Fruit fly (Drosophila melanogaster) whole organism, wandering third instar larva: ENCODE data around the gene Herp.
A peak's percentile ranks its signal among the peaks of the same experiment; 100 is the strongest.

Source experiments
- Abd-B ChIP-seq: fragments of >200 bp; optimal IDR thresholded peaks from 2 replicates; lab custom pipeline; 2017; ENCODE audit warnings: missing biosample characterization, missing genetic modification characterization
- CG32264 ChIP-seq: fragments of 200-800 bp; sonication (Bioruptor generic); optimal IDR thresholded peaks from 2 replicates; lab custom pipeline; 2016; ENCODE audit warnings: missing biosample characterization, missing genetic modification characterization
- CG9705 ChIP-seq: fragments of 200-800 bp; sonication (Bioruptor generic); optimal IDR thresholded peaks from 2 replicates; lab custom pipeline; 2018; ENCODE audit warnings: missing biosample characterization, mild to moderate bottlenecking, missing genetic modification characterization
- CrebA ChIP-seq: fragments of 200-800 bp; sonication (Bioruptor generic); optimal IDR thresholded peaks from 2 replicates; lab custom pipeline; 2016; ENCODE audit warnings: missing biosample characterization, mild to moderate bottlenecking, missing genetic modification characterization, borderline replicate concordance
- Dfd ChIP-seq: fragments of >200 bp; optimal IDR thresholded peaks from 2 replicates; lab custom pipeline; 2017; ENCODE audit warnings: missing biosample characterization, missing genetic modification characterization
- Dif ChIP-seq: fragments of 200-275, 200-300 bp; sonication (Bioruptor generic); optimal IDR thresholded peaks from 2 replicates; lab custom pipeline; 2018; ENCODE audit warnings: missing biosample characterization, missing genetic modification characterization; ENCODE audit not compliant: partially characterized antibody
- GATAd ChIP-seq: sonication (Bioruptor generic); optimal IDR thresholded peaks from 2 replicates; lab custom pipeline; 2016; ENCODE audit warnings: missing biosample characterization, missing genetic modification characterization
- HLH106 ChIP-seq: fragments of 200-800 bp; optimal IDR thresholded peaks from 3 replicates; lab custom pipeline; 2019; ENCODE audit warnings: missing biosample characterization, mild to moderate bottlenecking, missing genetic modification characterization, moderate library complexity
- Hnf4 ChIP-seq: fragments of 200-800 bp; sonication (Bioruptor generic); optimal IDR thresholded peaks from 2 replicates; lab custom pipeline; 2016; ENCODE audit warnings: missing biosample characterization, mild to moderate bottlenecking, missing genetic modification characterization
- Hr78 ChIP-seq: fragments of >200 bp; optimal IDR thresholded peaks from 2 replicates; lab custom pipeline; 2017; ENCODE audit warnings: missing biosample characterization, missing genetic modification characterization
- Hr83 ChIP-seq: fragments of 200-300 bp; sonication (Bioruptor generic); optimal IDR thresholded peaks from 2 replicates; lab custom pipeline; 2016; ENCODE audit warnings: missing biosample characterization, mild to moderate bottlenecking, missing genetic modification characterization, moderate library complexity; ENCODE audit not compliant: poor library complexity, severe bottlenecking
- Jra ChIP-seq: sonication (Bioruptor generic); optimal IDR thresholded peaks from 2 replicates; lab custom pipeline; 2016; ENCODE audit warnings: missing biosample characterization, missing genetic modification characterization
- Mio ChIP-seq: sonication (Bioruptor generic); optimal IDR thresholded peaks from 2 replicates; lab custom pipeline; 2016; ENCODE audit warnings: missing biosample characterization, missing genetic modification characterization
- Myc ChIP-seq: fragments of >200 bp; optimal IDR thresholded peaks from 2 replicates; lab custom pipeline; 2017
- N ChIP-seq: fragments of >200 bp; optimal IDR thresholded peaks from 2 replicates; lab custom pipeline; 2018; ENCODE audit warnings: missing biosample characterization, missing external identifiers, missing genetic modification characterization
- OdsH ChIP-seq: fragments of 200-800 bp; sonication (Bioruptor generic); optimal IDR thresholded peaks from 2 replicates; lab custom pipeline; 2016; ENCODE audit warnings: missing biosample characterization, mild to moderate bottlenecking, missing genetic modification characterization
- Rel ChIP-seq, 2 experiments: fragments of 200-800 bp; sonication (Bioruptor generic) in 1 of 2; optimal IDR thresholded peaks; 2 replicates in 1 of 2; 3 replicates in 1 of 2; lab custom pipeline; 2016 to 2019; ENCODE audit warnings: mild to moderate bottlenecking in 2 of 2, missing biosample characterization in 2 of 2, missing genetic modification characterization in 2 of 2, moderate library complexity in 1 of 2
- Sp1 ChIP-seq: fragments of 200-800 bp; sonication (Bioruptor generic); optimal IDR thresholded peaks from 3 replicates; lab custom pipeline; 2019; ENCODE audit warnings: missing biosample characterization, mild to moderate bottlenecking, missing genetic modification characterization, moderate library complexity
- Vsx2 ChIP-seq: fragments of 200-300, 225-300 bp; sonication (Bioruptor generic); optimal IDR thresholded peaks from 2 replicates; lab custom pipeline; 2018; ENCODE audit warnings: missing biosample characterization, missing genetic modification characterization; ENCODE audit not compliant: partially characterized antibody
- br ChIP-seq: fragments of 200-800 bp; sonication (Bioruptor generic); optimal IDR thresholded peaks from 2 replicates; lab custom pipeline; 2016; ENCODE audit warnings: missing biosample characterization, missing genetic modification characterization
- brk ChIP-seq: fragments of 200-800 bp; sonication (Bioruptor generic); optimal IDR thresholded peaks from 2 replicates; lab custom pipeline; 2016; ENCODE audit warnings: missing biosample characterization, mild to moderate bottlenecking, missing genetic modification characterization
- dl ChIP-seq, 2 experiments: fragments of 175-275, 200-275 bp in 1 of 2; fragments of 200-275 bp in 1 of 2; sonication (Bioruptor generic); optimal IDR thresholded peaks; lab custom pipeline; 2018; ENCODE audit warnings: mild to moderate bottlenecking in 2 of 2, missing biosample characterization in 2 of 2, missing genetic modification characterization in 2 of 2, moderate library complexity in 2 of 2; ENCODE audit not compliant: partially characterized antibody in 2 of 2, insufficient read depth in 1 of 2
- dmrt93B ChIP-seq: fragments of 200-800 bp; sonication (Bioruptor generic); optimal IDR thresholded peaks from 2 replicates; lab custom pipeline; 2018; ENCODE audit warnings: missing biosample characterization, mild to moderate bottlenecking, missing genetic modification characterization
- dsf ChIP-seq: sonication (Bioruptor generic); optimal IDR thresholded peaks from 2 replicates; lab custom pipeline; 2016; ENCODE audit warnings: missing biosample characterization, missing genetic modification characterization, borderline replicate concordance
- ey ChIP-seq: fragments of 200-800 bp; sonication (Bioruptor generic); optimal IDR thresholded peaks from 2 replicates; lab custom pipeline; 2016; ENCODE audit warnings: missing biosample characterization, missing genetic modification characterization
- foxo ChIP-seq, 2 experiments: fragments of 200-800 bp; sonication (Bioruptor generic); optimal IDR thresholded peaks; 2 replicates in 1 of 2; 3 replicates in 1 of 2; lab custom pipeline; 2016 to 2017; ENCODE audit warnings: missing biosample characterization in 2 of 2, missing genetic modification characterization in 2 of 2
- fru ChIP-seq: fragments of 200-800 bp; sonication (Bioruptor generic); optimal IDR thresholded peaks from 3 replicates; lab custom pipeline; 2016; ENCODE audit warnings: missing biosample characterization, mild to moderate bottlenecking, missing genetic modification characterization
- h ChIP-seq: fragments of 200-800 bp; sonication (Bioruptor generic); optimal IDR thresholded peaks from 3 replicates; lab custom pipeline; 2016; ENCODE audit warnings: missing biosample characterization, mild to moderate bottlenecking, missing genetic modification characterization
- jim ChIP-seq: fragments of 175-275, 200-325 bp; sonication (Bioruptor generic); optimal IDR thresholded peaks from 2 replicates; lab custom pipeline; 2016; ENCODE audit warnings: missing biosample characterization, mild to moderate bottlenecking, missing genetic modification characterization
- lola ChIP-seq: fragments of >200 bp; optimal IDR thresholded peaks from 2 replicates; lab custom pipeline; 2017; ENCODE audit warnings: missing biosample characterization, missing genetic modification characterization
- pan ChIP-seq: fragments of >200 bp; optimal IDR thresholded peaks from 2 replicates; lab custom pipeline; 2017
- psq ChIP-seq: fragments of 200-800 bp; sonication (Bioruptor generic); optimal IDR thresholded peaks from 3 replicates; lab custom pipeline; 2017; ENCODE audit warnings: missing biosample characterization, mild to moderate bottlenecking, missing genetic modification characterization, moderate library complexity
- rgr ChIP-seq: fragments of 200-800 bp; sonication (Bioruptor generic); optimal IDR thresholded peaks from 3 replicates; lab custom pipeline; 2016; ENCODE audit warnings: missing biosample characterization, mild to moderate bottlenecking, missing genetic modification characterization
- sage ChIP-seq: fragments of 200-800 bp; sonication (Bioruptor generic); optimal IDR thresholded peaks from 2 replicates; lab custom pipeline; 2016; ENCODE audit warnings: missing biosample characterization, mild to moderate bottlenecking, missing genetic modification characterization
- sv ChIP-seq: fragments of 200-800 bp; sonication (Bioruptor generic); optimal IDR thresholded peaks from 3 replicates; lab custom pipeline; 2016; ENCODE audit warnings: missing biosample characterization, missing genetic modification characterization
- tai ChIP-seq: sonication (Bioruptor generic); optimal IDR thresholded peaks from 2 replicates; lab custom pipeline; 2016; ENCODE audit warnings: missing biosample characterization, missing genetic modification characterization
- usp ChIP-seq: fragments of >200 bp; optimal IDR thresholded peaks from 2 replicates; lab custom pipeline; 2017; ENCODE audit warnings: missing biosample characterization, missing genetic modification characterization
- woc ChIP-seq: sonication (Bioruptor generic); optimal IDR thresholded peaks from 2 replicates; lab custom pipeline; 2016; ENCODE audit warnings: missing biosample characterization, mild to moderate bottlenecking, missing genetic modification characterization

The Herp gene

DNA sequence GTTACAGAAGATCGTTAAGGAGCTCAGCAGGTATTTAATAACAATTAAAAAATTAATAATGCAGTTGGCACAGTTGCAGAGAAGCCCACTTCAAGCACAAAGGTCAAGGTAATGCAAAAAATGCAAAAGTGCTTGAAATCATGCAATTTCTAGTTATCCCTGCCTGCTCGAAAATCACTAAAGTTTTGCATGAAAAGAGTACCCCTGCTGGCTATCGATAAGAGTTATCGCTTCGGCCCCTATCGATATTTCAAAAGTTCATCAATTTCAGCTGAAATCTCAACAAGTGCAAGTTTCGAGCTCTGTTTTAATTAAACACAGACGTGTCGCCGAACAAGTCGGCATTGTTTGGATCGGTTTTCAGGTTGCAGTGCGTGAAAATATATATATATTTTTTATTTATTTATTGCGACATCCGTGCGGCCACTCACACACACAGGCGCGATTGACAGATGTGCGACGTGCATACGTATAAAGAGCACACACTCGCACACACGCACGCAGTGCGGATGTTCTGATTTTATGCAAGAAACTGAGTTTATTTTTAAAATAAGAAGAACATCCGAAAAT, 21.5 kb upstream of the Herp start:
- TF ChIP-seq CG32264 (GFP tag; lab: Kevin White, UChicago) = no peak
- TF ChIP-seq Jra (GFP tag; lab: Kevin White, UChicago) = no peak
- TF ChIP-seq N (GFP tag; lab: Kevin White, UChicago) = no peak
- peak; percentile 44 for TF ChIP-seq sv (GFP tag; lab: Kevin White, UChicago)
- peak; percentile 22 for TF ChIP-seq psq (GFP tag; lab: Kevin White, UChicago)
- no peak for TF ChIP-seq Hr78 (GFP tag; lab: Kevin White, UChicago)
- no peak for TF ChIP-seq dsf (GFP tag; lab: Kevin White, UChicago)
- TF ChIP-seq Hnf4 (GFP tag; lab: Kevin White, UChicago) = peak; percentile 60
- no peak for TF ChIP-seq tai (GFP tag; lab: Kevin White, UChicago)
- TF ChIP-seq OdsH = no peak
- TF ChIP-seq fru (GFP tag; lab: Kevin White, UChicago) = peak; percentile 51
- TF ChIP-seq foxo (GFP tag; optimal IDR thresholded peaks at IDR 0.05; lab: Kevin White, UChicago) = peak in 1 of 2 experiments; percentile 71
- peak; percentile 71 for TF ChIP-seq h (GFP tag; lab: Kevin White, UChicago)
- TF ChIP-seq Dfd (GFP tag; lab: Kevin White, UChicago) = no peak
- peak; percentile 49 for TF ChIP-seq Sp1
- TF ChIP-seq Mio (GFP tag; lab: Kevin White, UChicago) = no peak
- TF ChIP-seq dl (GFP tag; optimal IDR thresholded peaks at IDR 0.05; lab: Kevin White, UChicago; ENCODE audit: insufficient read depth in 1 of 2, partially characterized antibody in 2 of 2) = no peak
- no peak for TF ChIP-seq brk
- no peak for TF ChIP-seq lola
- no peak for TF ChIP-seq CrebA (GFP tag; lab: Kevin White, UChicago)
- TF ChIP-seq GATAd (GFP tag; lab: Kevin White, UChicago) = no peak
- peak; percentile 42 for TF ChIP-seq woc
- no peak for TF ChIP-seq pan
- TF ChIP-seq Vsx2 (GFP tag; lab: Kevin White, UChicago) = peak; percentile 80
- no peak for TF ChIP-seq Rel (GFP tag; optimal IDR thresholded peaks at IDR 0.05; lab: Kevin White, UChicago)
- peak; percentile 32 for TF ChIP-seq Rel (tag; optimal IDR thresholded peaks at IDR 0.05; lab: Kevin White, UChicago)
- TF ChIP-seq rgr (GFP tag; lab: Kevin White, UChicago) = peak; percentile 52
- TF ChIP-seq Hr83 (GFP tag; lab: Kevin White, UChicago) = peak; percentile 57
- peak; percentile 61 for TF ChIP-seq sage (GFP tag; lab: Kevin White, UChicago)
- peak; percentile 22 for TF ChIP-seq br
- peak; percentile 41 for TF ChIP-seq HLH106 (tag; lab: Kevin White, UChicago)
- no peak for TF ChIP-seq CG9705 (GFP tag; lab: Kevin White, UChicago)
- TF ChIP-seq Abd-B = no peak
- TF ChIP-seq dmrt93B (GFP tag; lab: Kevin White, UChicago) = no peak
- peak; percentile 45 for TF ChIP-seq Dif (GFP tag; lab: Kevin White, UChicago)
- no peak for TF ChIP-seq usp (GFP tag; lab: Kevin White, UChicago)
- no peak for TF ChIP-seq Myc (lab: Kevin White, UChicago)
- peak; percentile 52 for TF ChIP-seq ey (GFP tag; lab: Kevin White, UChicago)
- no peak for TF ChIP-seq jim
- TF ChIP-seq, all 38 proteins: peak for 17

dm6 chr2L:7820851-7821250, 21.0 kb upstream of the Herp start, which contains the start of gene CG7115:
TSS of gene CG7115 (plus strand) at chr2L:7821151.
- TF ChIP-seq sv (GFP tag; lab: Kevin White, UChicago) = no peak
- TF ChIP-seq CG32264 (GFP tag; lab: Kevin White, UChicago) = no peak

DNA sequence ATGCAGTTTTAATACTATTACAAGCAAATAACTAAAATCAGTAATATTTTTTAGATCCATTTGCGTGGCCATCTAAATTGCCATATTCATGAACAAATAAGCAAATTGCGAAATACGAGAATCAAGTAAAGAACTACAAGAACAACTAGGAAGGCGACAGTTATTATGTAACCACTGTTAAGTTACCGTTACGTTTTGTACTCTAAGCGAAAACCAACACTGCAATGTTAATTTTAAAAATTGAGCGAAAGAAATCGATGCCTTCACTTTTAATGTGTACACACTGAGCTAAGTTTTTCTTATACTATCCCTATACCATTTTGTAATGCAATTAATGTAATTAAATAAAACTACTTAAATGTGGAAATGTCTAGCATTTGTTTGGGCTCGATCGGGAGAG, 20.6 kb upstream of the Herp start:
- no peak for TF ChIP-seq sage (GFP tag; lab: Kevin White, UChicago)
- no peak for TF ChIP-seq N (GFP tag; lab: Kevin White, UChicago)
- no peak for TF ChIP-seq Myc (lab: Kevin White, UChicago)
- no peak for TF ChIP-seq tai (GFP tag; lab: Kevin White, UChicago)
- TF ChIP-seq CG9705 (GFP tag; lab: Kevin White, UChicago) = no peak
- no peak for TF ChIP-seq dmrt93B (GFP tag; lab: Kevin White, UChicago)
- TF ChIP-seq brk = no peak
- TF ChIP-seq usp (GFP tag; lab: Kevin White, UChicago) = no peak
- no peak for TF ChIP-seq lola
- TF ChIP-seq Dif (GFP tag; lab: Kevin White, UChicago) = no peak
- no peak for TF ChIP-seq sv (GFP tag; lab: Kevin White, UChicago)
- no peak for TF ChIP-seq dl (GFP tag; optimal IDR thresholded peaks at IDR 0.05; lab: Kevin White, UChicago; ENCODE audit: insufficient read depth in 1 of 2, partially characterized antibody in 2 of 2)
